Fruit fly (Drosophila melanogaster): Measurements from ENCODE around the gene mre11.

DNA sequence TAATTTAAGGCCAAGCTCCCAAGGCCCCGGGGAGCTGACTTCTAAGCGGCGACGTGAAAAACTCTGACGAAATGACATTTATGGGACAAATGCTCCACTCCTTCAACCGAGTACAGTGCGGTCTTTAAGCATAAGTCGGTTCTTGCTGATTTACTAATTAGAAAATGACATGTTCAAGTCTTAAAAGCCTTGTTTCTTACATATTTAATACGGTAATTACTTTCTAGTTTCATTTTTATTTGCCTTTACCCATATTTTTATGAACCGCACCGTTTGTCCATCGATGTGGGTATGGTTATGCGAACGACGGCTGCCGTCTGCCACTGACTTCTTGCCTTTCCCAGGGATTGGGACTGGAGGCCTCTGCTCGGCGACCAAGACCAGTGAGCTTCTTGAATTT lies 46.5 kb downstream of the mre11 start:
- TF ChIP-seq CG7839 (tag; optimal IDR thresholded peaks at IDR 0.05) (no peak), Asciz (GFP tag; optimal IDR thresholded peaks at IDR 0.05) (no peak), btn (GFP tag; optimal IDR thresholded peaks at IDR 0.05) (no peak), her (GFP tag; optimal IDR thresholded peaks at IDR 0.05) (no peak), CG2678 (tag; optimal IDR thresholded peaks at IDR 0.05) (no peak), CG10543 (GFP tag; optimal IDR thresholded peaks at IDR 0.05) (no peak), sug (tag; optimal IDR thresholded peaks at IDR 0.05) (no peak), CG17568 (GFP tag; optimal IDR thresholded peaks at IDR 0.05) (no peak), CG2116 (GFP tag; optimal IDR thresholded peaks at IDR 0.05) (no peak), zf30C (GFP tag; optimal IDR thresholded peaks at IDR 0.05) (no peak), CG6854 (GFP tag; optimal IDR thresholded peaks at IDR 0.05) (no peak), gro (GFP tag; optimal IDR thresholded peaks at IDR 0.05) (no peak), CG1603 (tag; optimal IDR thresholded peaks at IDR 0.05) (no peak), dm (GFP tag; optimal IDR thresholded peaks at IDR 0.05) (no peak)

Measured in whole organism, embryonic.